Fruit fly (Drosophila melanogaster): ENCODE results near the gene Bili.

Gene Bili

dm6 chr3R:25177429-25177828, 46.3 kb downstream of the Bili start:
- TF ChIP-seq CG14711 (tag; optimal IDR thresholded peaks at IDR 0.05): no peak
- TF ChIP-seq kay (GFP tag; ENCODE audit: borderline replicate concordance): no peak
- no peak for TF ChIP-seq CG7045 (GFP tag; optimal IDR thresholded peaks at IDR 0.05)
- TF ChIP-seq Mnt (GFP tag; optimal IDR thresholded peaks at IDR 0.05): no peak
- no peak for TF ChIP-seq cnc (optimal IDR thresholded peaks at IDR 0.05)
- no peak for TF ChIP-seq CG11617 (GFP tag; optimal IDR thresholded peaks at IDR 0.05)

dm6 chr3R:25178521-25178920, 47.4 kb downstream of the Bili start:
- TF ChIP-seq CG11617 (GFP tag; optimal IDR thresholded peaks at IDR 0.05) (no peak), ovo (GFP tag; optimal IDR thresholded peaks at IDR 0.05) (no peak), CG7101 (tag; optimal IDR thresholded peaks at IDR 0.05) (no peak), Mnt (GFP tag; optimal IDR thresholded peaks at IDR 0.05) (no peak), CG7045 (GFP tag; optimal IDR thresholded peaks at IDR 0.05) (no peak), kay (GFP tag; ENCODE audit: borderline replicate concordance) (no peak)

dm6 chr3R:25181424-25181823, 50.3 kb downstream of the Bili start:
- TF ChIP-seq CG1620 (GFP tag; optimal IDR thresholded peaks at IDR 0.05) (no peak), pad (GFP tag; optimal IDR thresholded peaks at IDR 0.05) (no peak), CG7045 (GFP tag; optimal IDR thresholded peaks at IDR 0.05) (no peak), Hr96 (GFP tag; optimal IDR thresholded peaks at IDR 0.05) (no peak), kay (GFP tag; ENCODE audit: borderline replicate concordance) (no peak), Clk (GFP tag; optimal IDR thresholded peaks at IDR 0.05) (no peak), CG33017 (tag; optimal IDR thresholded peaks at IDR 0.05) (no peak), Mnt (GFP tag; optimal IDR thresholded peaks at IDR 0.05) (no peak), Crg-1 (GFP tag; optimal IDR thresholded peaks at IDR 0.05) (no peak), CG14711 (tag; optimal IDR thresholded peaks at IDR 0.05) (no peak), bab1 (GFP tag; optimal IDR thresholded peaks at IDR 0.05) (no peak), cic (GFP tag; optimal IDR thresholded peaks at IDR 0.05) (no peak), CG7101 (tag; optimal IDR thresholded peaks at IDR 0.05) (no peak), CG11617 (GFP tag; optimal IDR thresholded peaks at IDR 0.05) (no peak), toe (GFP tag; optimal IDR thresholded peaks at IDR 0.05) (no peak), CG5204 (GFP tag; optimal IDR thresholded peaks at IDR 0.05) (no peak)

dm6 chr3R:25183484-25184442, 52.7 kb downstream of the Bili start, which contains the start of gene dan:
Gene dan, plus strand, starts transcription at chr3R:25184383.
- TF ChIP-seq Hr96 (GFP tag; optimal IDR thresholded peaks at IDR 0.05): no peak
- no peak for TF ChIP-seq CG11617 (GFP tag; optimal IDR thresholded peaks at IDR 0.05)
- TF ChIP-seq cic (GFP tag; optimal IDR thresholded peaks at IDR 0.05): no peak
- TF ChIP-seq bab1 (GFP tag; optimal IDR thresholded peaks at IDR 0.05): no peak
- no peak for TF ChIP-seq toe (GFP tag; optimal IDR thresholded peaks at IDR 0.05)
- TF ChIP-seq tj (GFP tag; optimal IDR thresholded peaks at IDR 0.05): no peak
- TF ChIP-seq CG14711 (tag; optimal IDR thresholded peaks at IDR 0.05): no peak

dm6 chr3R:25184540-25184939, 53.4 kb downstream of the Bili start:
- TF ChIP-seq CG14711 (tag; optimal IDR thresholded peaks at IDR 0.05) (no peak), Crg-1 (GFP tag; optimal IDR thresholded peaks at IDR 0.05) (no peak), CG7045 (GFP tag; optimal IDR thresholded peaks at IDR 0.05) (no peak), cic (GFP tag; optimal IDR thresholded peaks at IDR 0.05) (no peak), pad (GFP tag; optimal IDR thresholded peaks at IDR 0.05) (no peak), CG11617 (GFP tag; optimal IDR thresholded peaks at IDR 0.05) (no peak), cnc (optimal IDR thresholded peaks at IDR 0.05) (no peak), CG7101 (tag; optimal IDR thresholded peaks at IDR 0.05) (no peak)

All from whole organism, adult.